Fruit fly (Drosophila melanogaster) whole organism, wandering third instar larva: ENCODE measurements around the gene Teh2.

Experiments used
- CG9705 ChIP-seq: fragments of 200-800 bp; sonication (Bioruptor generic); optimal IDR thresholded peaks from 2 replicates; lab custom pipeline; 2018; ENCODE audit warnings: missing biosample characterization, mild to moderate bottlenecking, missing genetic modification characterization
- Dif ChIP-seq: fragments of 200-275, 200-300 bp; sonication (Bioruptor generic); optimal IDR thresholded peaks from 2 replicates; lab custom pipeline; 2018; ENCODE audit warnings: missing biosample characterization, missing genetic modification characterization; ENCODE audit not compliant: partially characterized antibody
- Hr78 ChIP-seq: fragments of >200 bp; optimal IDR thresholded peaks from 2 replicates; lab custom pipeline; 2017; ENCODE audit warnings: missing biosample characterization, missing genetic modification characterization
- Myc ChIP-seq: fragments of >200 bp; optimal IDR thresholded peaks from 2 replicates; lab custom pipeline; 2017
- jim ChIP-seq: fragments of 175-275, 200-325 bp; sonication (Bioruptor generic); optimal IDR thresholded peaks from 2 replicates; lab custom pipeline; 2016; ENCODE audit warnings: missing biosample characterization, mild to moderate bottlenecking, missing genetic modification characterization
- pan ChIP-seq: fragments of >200 bp; optimal IDR thresholded peaks from 2 replicates; lab custom pipeline; 2017
- psq ChIP-seq: fragments of 200-800 bp; sonication (Bioruptor generic); optimal IDR thresholded peaks from 3 replicates; lab custom pipeline; 2017; ENCODE audit warnings: missing biosample characterization, mild to moderate bottlenecking, missing genetic modification characterization, moderate library complexity
- sage ChIP-seq: fragments of 200-800 bp; sonication (Bioruptor generic); optimal IDR thresholded peaks from 2 replicates; lab custom pipeline; 2016; ENCODE audit warnings: missing biosample characterization, mild to moderate bottlenecking, missing genetic modification characterization

DNA sequence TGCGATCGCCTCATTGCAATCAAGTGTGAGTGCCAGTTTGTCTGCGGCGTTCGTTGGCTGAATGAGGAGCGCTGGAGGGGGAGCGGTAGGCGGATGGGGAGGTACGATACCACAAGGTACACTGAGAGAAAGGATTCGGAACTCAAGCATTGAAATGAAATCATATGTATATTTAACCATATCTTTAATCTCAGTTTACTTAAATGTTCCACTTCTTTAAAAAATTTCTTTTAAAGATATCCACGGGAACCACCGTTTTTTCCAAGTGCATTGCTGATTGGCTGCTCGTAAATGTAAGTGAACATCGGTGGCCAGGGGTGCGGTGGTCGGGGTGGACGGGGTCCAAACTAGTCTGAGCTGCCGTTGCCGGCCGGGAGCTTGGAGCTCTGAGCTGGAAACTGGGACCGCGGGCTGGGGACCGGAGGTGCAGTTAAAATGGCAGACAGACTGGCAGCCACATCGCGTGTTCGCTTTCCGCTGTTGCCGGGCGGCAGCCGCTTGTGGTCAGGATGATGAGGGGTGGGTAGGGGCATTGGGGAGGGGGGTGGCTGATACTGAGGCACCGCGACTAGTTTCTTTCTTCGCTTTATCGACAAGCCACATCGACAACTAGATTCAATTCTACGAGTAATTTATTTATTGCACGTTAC is 40.5 kb upstream of the Teh2 start:
- TF ChIP-seq Myc (lab: Kevin White, UChicago) (no peak), CG9705 (GFP tag; lab: Kevin White, UChicago) (peak; percentile 95), sage (GFP tag; lab: Kevin White, UChicago) (peak; percentile 88), Dif (no peak), jim (no peak), pan (no peak), psq (GFP tag; lab: Kevin White, UChicago) (peak; percentile 87), Hr78 (GFP tag; lab: Kevin White, UChicago) (no peak)
